Worm (Caenorhabditis elegans): ENCODE data around the gene chk-1.

ce11 chrV:3743172-3743626 is 16.1 kb downstream of the chk-1 start, which contains the start of gene mtm-9:
- TF ChIP-seq snpc-1.1 (tag; optimal IDR thresholded peaks at IDR 0.05; ENCODE audit: insufficient read depth) (no peak), F23B12.7 (tag; optimal IDR thresholded peaks at IDR 0.05; ENCODE audit: insufficient read depth) (no peak), ceh-79 (tag; optimal IDR thresholded peaks at IDR 0.05) (no peak), gei-17 (GFP tag; optimal IDR thresholded peaks at IDR 0.05) (no peak), K11D2.4 (GFP tag; IDR thresholded peaks at IDR 0.05) (no peak), F22D6.2 (tag; optimal IDR thresholded peaks at IDR 0.05) (no peak)

All from whole organism, young adult.